Worm (Caenorhabditis elegans) whole organism, L1 larva: ENCODE results near the gene F26G1.5.
A peak's percentile ranks its signal among the peaks of the same experiment; 100 is the strongest.

Experiments
- C34B4.2 ChIP-seq: sonication (generic microtip); optimal IDR thresholded peaks from 2 replicates; lab custom pipeline; 2017; ENCODE audit warnings: mild to moderate bottlenecking, missing genetic modification characterization, missing compliant biosample characterization
- F16B12.6 ChIP-seq: fragments of 150-350 bp; optimal IDR thresholded peaks from 2 replicates; lab custom pipeline; 2014; ENCODE audit warnings: missing biosample characterization, missing genetic modification characterization
- Y116A8C.19 ChIP-seq: sonication (generic microtip); optimal IDR thresholded peaks from 2 replicates; lab custom pipeline; 2016; ENCODE audit warnings: missing compliant biosample characterization, missing genetic modification characterization, borderline replicate concordance
- ama-1 ChIP-seq: fragments of 150-350 bp; optimal IDR thresholded peaks from 2 replicates; lab custom pipeline; 2014
- ceh-8 ChIP-seq: fragments of 200-800 bp; sonication (Bioruptor generic); optimal IDR thresholded peaks from 2 replicates; lab custom pipeline; 2018; ENCODE audit warnings: mild to moderate bottlenecking, missing genetic modification characterization, moderate library complexity, missing compliant biosample characterization
- ceh-82 ChIP-seq, 3 experiments: fragments of 150-350 bp in 1 of 3; sonication (generic microtip) in 2 of 3; optimal IDR thresholded peaks; 2 replicates each; lab custom pipeline; 2014 to 2017; ENCODE audit warnings: missing biosample characterization in 3 of 3, missing genetic modification characterization in 3 of 3
- ceh-88 ChIP-seq: fragments of 200-800 bp; sonication (Bioruptor generic); IDR thresholded peaks from 2 replicates; pipeline ENCODE4 v1.3.6; 2022; ENCODE audit warnings: missing genetic modification characterization, missing compliant biosample characterization
- dpl-1 ChIP-seq, 3 experiments: fragments of 150-350 bp in 2 of 3; sonication (generic microtip) in 1 of 3; optimal IDR thresholded peaks; 2 replicates each; lab custom pipeline; 2014 to 2017; ENCODE audit warnings: missing biosample characterization in 3 of 3, missing genetic modification characterization in 3 of 3, missing genetic modification reagents in 3 of 3
- elt-2 ChIP-seq: sonication (generic microtip); optimal IDR thresholded peaks from 2 replicates; lab custom pipeline; 2016; ENCODE audit warnings: missing genetic modification characterization, mild to moderate bottlenecking, inconsistent platforms, missing compliant biosample characterization, missing genetic modification reagents
- elt-3 ChIP-seq, 6 experiments: fragments of 150-350 bp in 1 of 6; sonication (generic microtip); optimal IDR thresholded peaks; 2 replicates each; lab custom pipeline; 2017 to 2018; ENCODE audit warnings: missing biosample characterization in 6 of 6, missing genetic modification characterization in 6 of 6, inconsistent platforms in 1 of 6
- fkh-10 ChIP-seq: sonication (generic microtip); optimal IDR thresholded peaks from 2 replicates; lab custom pipeline; 2017; ENCODE audit warnings: missing biosample characterization, missing genetic modification reagents, missing genetic modification characterization
- fos-1 ChIP-seq: fragments of 150-350 bp; optimal IDR thresholded peaks from 2 replicates; lab custom pipeline; 2014; ENCODE audit warnings: missing biosample characterization, missing genetic modification characterization
- hlh-17 ChIP-seq: fragments of 200-800 bp; sonication (Bioruptor generic); optimal IDR thresholded peaks from 2 replicates; lab custom pipeline; 2018; ENCODE audit warnings: missing genetic modification characterization, mild to moderate bottlenecking, missing compliant biosample characterization, moderate library complexity, borderline replicate concordance
- hlh-4 ChIP-seq: sonication (generic microtip); optimal IDR thresholded peaks from 2 replicates; lab custom pipeline; 2016; ENCODE audit warnings: mild to moderate bottlenecking, missing genetic modification characterization, missing compliant biosample characterization
- isw-1 ChIP-seq: fragments of 200-800 bp; sonication (Bioruptor generic); IDR thresholded peaks from 2 replicates; pipeline ENCODE4 v1.3.6; 2022; ENCODE audit warnings: missing genetic modification characterization, missing compliant biosample characterization
- jun-1 ChIP-seq: fragments of 150-350 bp; optimal IDR thresholded peaks from 2 replicates; lab custom pipeline; 2014; ENCODE audit warnings: missing biosample characterization, missing genetic modification reagents, missing genetic modification characterization
- lin-14 ChIP-seq: fragments of 200-800 bp; sonication (Bioruptor generic); optimal IDR thresholded peaks from 2 replicates; lab custom pipeline; 2018; ENCODE audit warnings: mild to moderate bottlenecking, missing genetic modification characterization, moderate library complexity, missing compliant biosample characterization
- lin-15B ChIP-seq: fragments of 150-350 bp; sonication (generic microtip); optimal IDR thresholded peaks from 3 replicates; lab custom pipeline; 2014; ENCODE audit warnings: missing biosample characterization, missing genetic modification characterization
- lin-35 ChIP-seq, 2 experiments: fragments of 150-350 bp; optimal IDR thresholded peaks; 2 replicates each; lab custom pipeline; 2014; ENCODE audit warnings: missing biosample characterization in 2 of 2, missing genetic modification characterization in 2 of 2, missing genetic modification reagents in 2 of 2
- lir-3 ChIP-seq: sonication (generic microtip); optimal IDR thresholded peaks from 2 replicates; lab custom pipeline; 2016; ENCODE audit warnings: mild to moderate bottlenecking, missing genetic modification characterization, moderate library complexity, missing compliant biosample characterization; ENCODE audit not compliant: poor library complexity
- lsy-2 ChIP-seq, 2 experiments: fragments of 150-350 bp; optimal IDR thresholded peaks; 2 replicates each; lab custom pipeline; 2014; ENCODE audit warnings: missing biosample characterization in 2 of 2, missing genetic modification characterization in 2 of 2
- mab-9 ChIP-seq: fragments of 200-800 bp; sonication (Bioruptor generic); IDR thresholded peaks from 2 replicates; pipeline ENCODE4 v1.3.6; 2022; ENCODE audit warnings: missing genetic modification reagents, missing genetic modification characterization, missing compliant biosample characterization
- mdl-1 ChIP-seq, 2 experiments: fragments of 150-350 bp; optimal IDR thresholded peaks; 2 replicates each; lab custom pipeline; 2014 to 2017; ENCODE audit warnings: missing biosample characterization in 2 of 2, missing genetic modification characterization in 2 of 2, inconsistent platforms in 1 of 2
- mep-1 ChIP-seq: fragments of 150-350 bp; optimal IDR thresholded peaks from 2 replicates; lab custom pipeline; 2014; ENCODE audit warnings: missing biosample characterization, missing genetic modification characterization
- nhr-12 ChIP-seq: sonication (generic microtip); optimal IDR thresholded peaks from 2 replicates; lab custom pipeline; 2017; ENCODE audit warnings: missing biosample characterization, missing genetic modification characterization
- nhr-19 ChIP-seq: fragments of 200-800 bp; sonication (Bioruptor generic); conservative IDR thresholded peaks from 2 replicates; pipeline ENCODE4 v1.3.6; 2022; ENCODE audit warnings: missing genetic modification characterization, missing compliant biosample characterization
- nhr-20 ChIP-seq: sonication (generic microtip); optimal IDR thresholded peaks from 2 replicates; lab custom pipeline; 2016; ENCODE audit warnings: mild to moderate bottlenecking, missing genetic modification characterization, missing compliant biosample characterization
- nhr-237 ChIP-seq: fragments of 150-350 bp; optimal IDR thresholded peaks from 2 replicates; lab custom pipeline; 2014; ENCODE audit warnings: missing biosample characterization, missing genetic modification characterization
- nhr-28 ChIP-seq: fragments of 150-350 bp; optimal IDR thresholded peaks from 2 replicates; lab custom pipeline; 2014; ENCODE audit warnings: missing biosample characterization, missing genetic modification characterization
- nhr-47 ChIP-seq: sonication (generic microtip); optimal IDR thresholded peaks from 2 replicates; lab custom pipeline; 2016; ENCODE audit warnings: mild to moderate bottlenecking, missing genetic modification characterization, moderate library complexity, missing compliant biosample characterization
- nhr-71 ChIP-seq: sonication (generic microtip); optimal IDR thresholded peaks from 2 replicates; lab custom pipeline; 2016; ENCODE audit warnings: mild to moderate bottlenecking, missing genetic modification characterization, moderate library complexity, missing compliant biosample characterization
- nhr-84 ChIP-seq: sonication (generic microtip); optimal IDR thresholded peaks from 2 replicates; lab custom pipeline; 2017; ENCODE audit warnings: missing biosample characterization, missing genetic modification characterization
- nhr-85 ChIP-seq: sonication (generic microtip); peaks from one replicate; lab custom pipeline; 2016; ENCODE audit warnings: missing genetic modification characterization, inconsistent platforms, missing compliant biosample characterization
- nhr-90 ChIP-seq: sonication (generic microtip); optimal IDR thresholded peaks from 2 replicates; lab custom pipeline; 2016; ENCODE audit warnings: mild to moderate bottlenecking, missing genetic modification characterization, missing compliant biosample characterization; ENCODE audit not compliant: poor library complexity
- rnt-1 ChIP-seq: sonication (generic microtip); optimal IDR thresholded peaks from 2 replicates; lab custom pipeline; 2016; ENCODE audit warnings: mild to moderate bottlenecking, missing genetic modification characterization, moderate library complexity, missing compliant biosample characterization
- snpc-4 ChIP-seq: fragments of 150-350 bp; optimal IDR thresholded peaks from 2 replicates; lab custom pipeline; 2014; ENCODE audit warnings: missing biosample characterization, missing genetic modification characterization
- snu-23 ChIP-seq: sonication (generic microtip); optimal IDR thresholded peaks from 2 replicates; lab custom pipeline; 2016; ENCODE audit warnings: missing genetic modification characterization, missing compliant biosample characterization
- sox-4 ChIP-seq: sonication (generic microtip); optimal IDR thresholded peaks from 2 replicates; lab custom pipeline; 2016; ENCODE audit warnings: missing genetic modification characterization, missing compliant biosample characterization
- sup-37 ChIP-seq: fragments of 200-800 bp; sonication (Bioruptor generic); optimal IDR thresholded peaks from 2 replicates; lab custom pipeline; 2018; ENCODE audit warnings: mild to moderate bottlenecking, missing genetic modification characterization, missing compliant biosample characterization
- swsn-7 ChIP-seq: sonication (generic microtip); optimal IDR thresholded peaks from 2 replicates; lab custom pipeline; 2016; ENCODE audit warnings: missing genetic modification characterization, missing compliant biosample characterization
- unc-130 ChIP-seq: fragments of 150-350 bp; optimal IDR thresholded peaks from 2 replicates; lab custom pipeline; 2017; ENCODE audit warnings: missing biosample characterization, missing genetic modification characterization, inconsistent platforms
- unc-86 ChIP-seq: sonication (generic microtip); optimal IDR thresholded peaks from 2 replicates; lab custom pipeline; 2016; ENCODE audit warnings: missing genetic modification characterization, missing compliant biosample characterization
- unc-98 ChIP-seq: fragments of 200-800 bp; sonication (Bioruptor generic); IDR thresholded peaks from 2 replicates; pipeline ENCODE4 v1.3.6; 2022; ENCODE audit warnings: missing genetic modification characterization, missing compliant biosample characterization
- zag-1 ChIP-seq: fragments of 150-350 bp; optimal IDR thresholded peaks from 2 replicates; lab custom pipeline; 2014; ENCODE audit warnings: missing biosample characterization, missing genetic modification characterization
- ztf-11 ChIP-seq, 2 experiments: sonication (generic microtip); optimal IDR thresholded peaks; 2 replicates each; lab custom pipeline; 2016 to 2017; ENCODE audit warnings: missing genetic modification characterization in 2 of 2, missing biosample characterization in 1 of 2, missing compliant biosample characterization in 1 of 2

Gene F26G1.5

ce11 chrII:4797071-4797470 is 25.9 kb upstream of the F26G1.5 start, which contains the start of gene C33F10.14:
TSS of gene C33F10.14 (plus strand) at chrII:4797371.
- TF ChIP-seq jun-1, result no peak
- no peak for TF ChIP-seq elt-3 (tag; optimal IDR thresholded peaks at IDR 0.05; lab: Kevin White, UChicago)
- TF ChIP-seq fkh-10 (GFP tag; lab: Kevin White, UChicago), result no peak

- TF ChIP-seq C34B4.2 (tag; lab: Kevin White, UChicago) (no peak), lsy-2 (tag; optimal IDR thresholded peaks at IDR 0.05; lab: Kevin White, UChicago) (no peak), elt-3 (tag; optimal IDR thresholded peaks at IDR 0.05; lab: Kevin White, UChicago) (no peak), sox-4 (tag; lab: Kevin White, UChicago) (no peak), ceh-88 (no peak), ceh-8 (GFP tag; lab: Kevin White, UChicago) (no peak)
These were observed 24.3 kb upstream of the F26G1.5 start, which contains the start of gene C33F10.4 for ce11 chrII:4795461-4795860. TSS of gene C33F10.4 (plus strand) at chrII:4795761.

- no peak for TF ChIP-seq ama-1 (lab: Kevin White, UChicago)
- no peak for TF ChIP-seq hlh-17 (GFP tag; lab: Kevin White, UChicago)
- TF ChIP-seq ztf-11 (tag; optimal IDR thresholded peaks at IDR 0.05; lab: Kevin White, UChicago), result no peak
- TF ChIP-seq snpc-4 (tag; lab: Kevin White, UChicago), result no peak
- no peak for TF ChIP-seq nhr-28
- no peak for TF ChIP-seq mep-1 (tag; lab: Kevin White, UChicago)
- no peak for TF ChIP-seq snu-23
- no peak for TF ChIP-seq nhr-237 (tag; lab: Kevin White, UChicago)
- no peak for TF ChIP-seq unc-98 (GFP tag; lab: Robert Waterston, UW)
- no peak for TF ChIP-seq sox-4 (tag; lab: Kevin White, UChicago)
- TF ChIP-seq nhr-90 (tag; lab: Kevin White, UChicago), result no peak
These were observed 22.1 kb upstream of the F26G1.5 start for ce11 chrII:4793320-4793719.

ce11 chrII:4791272-4791671 is 20.1 kb upstream of the F26G1.5 start, which contains the start of gene F26G1.1:
TSS of gene F26G1.1 (plus strand) at chrII:4791618.
- TF ChIP-seq swsn-7 (tag; lab: Kevin White, UChicago), result peak; percentile 78
- peak; percentile 79 for TF ChIP-seq hlh-4 (tag; lab: Kevin White, UChicago)
- peak; percentile 93 for TF ChIP-seq nhr-90 (tag; lab: Kevin White, UChicago)
- TF ChIP-seq mdl-1 (tag; optimal IDR thresholded peaks at IDR 0.05; lab: Kevin White, UChicago), result peak in 1 of 2 experiments; percentile 50
- TF ChIP-seq nhr-20 (tag; lab: Kevin White, UChicago), result peak; percentile 75
- peak; percentile 64 for TF ChIP-seq Y116A8C.19 (tag; lab: Kevin White, UChicago)
- no peak for TF ChIP-seq nhr-28
- TF ChIP-seq fos-1 (tag; lab: Kevin White, UChicago), result peak; percentile 18
- TF ChIP-seq lin-35 (GFP tag; optimal IDR thresholded peaks at IDR 0.05; lab: Kevin White, UChicago), result peak; percentile 90 to 95
- TF ChIP-seq dpl-1 (GFP tag; optimal IDR thresholded peaks at IDR 0.05; lab: Kevin White, UChicago), result peak; percentile 84 to 93 (median 92)
- no peak for TF ChIP-seq zag-1
- TF ChIP-seq jun-1, result no peak
- TF ChIP-seq nhr-84, result no peak
- TF ChIP-seq C34B4.2 (tag; lab: Kevin White, UChicago), result peak; percentile 37
- peak; percentile 92 for TF ChIP-seq elt-2 (tag; lab: Kevin White, UChicago)
- TF ChIP-seq F16B12.6 (tag; lab: Kevin White, UChicago), result peak; percentile 50
- peak; percentile 65 for TF ChIP-seq lin-14
- TF ChIP-seq snu-23, result peak; percentile 66
- TF ChIP-seq ceh-82 (tag; optimal IDR thresholded peaks at IDR 0.05; lab: Kevin White, UChicago), result peak; percentile 29 to 53 (median 49)
- TF ChIP-seq mab-9 (GFP tag; lab: Robert Waterston, UW), result peak; percentile 76
- TF ChIP-seq lin-15B, result no peak
- TF ChIP-seq nhr-12 (tag; lab: Kevin White, UChicago), result no peak
- TF ChIP-seq unc-86 (tag; lab: Kevin White, UChicago), result peak; percentile 69
- peak; percentile 89 for TF ChIP-seq nhr-47 (tag; lab: Kevin White, UChicago)
- TF ChIP-seq rnt-1 (tag; lab: Kevin White, UChicago), result peak; percentile 98
- TF ChIP-seq nhr-19, result peak; percentile 80
- TF ChIP-seq lir-3 (tag; lab: Kevin White, UChicago), result peak; percentile 95
- peak; percentile 61 for TF ChIP-seq sup-37
- TF ChIP-seq sox-4 (tag; lab: Kevin White, UChicago), result peak; percentile 84
- peak; percentile 85 for TF ChIP-seq nhr-71
- peak; percentile 54 for TF ChIP-seq unc-130 (tag; lab: Kevin White, UChicago)
- TF ChIP-seq nhr-85 (tag; lab: Kevin White, UChicago), result peak; percentile 90
- peak; percentile 42 for TF ChIP-seq ceh-8 (GFP tag; lab: Kevin White, UChicago)
- TF ChIP-seq isw-1, result peak; percentile 72
